Fruit fly (Drosophila melanogaster): Measurements from ENCODE around the gene CG18787.

CG18787 gene

dm6 chr2L:11970853-11971397 is 28.2 kb downstream of the CG18787 start (continued):
- TF ChIP-seq E2f2 (GFP tag; IDR thresholded peaks at IDR 0.05) (no peak), CG18599 (GFP tag; optimal IDR thresholded peaks at IDR 0.05) (peak; percentile 40), slou (GFP tag; optimal IDR thresholded peaks at IDR 0.05) (no peak), ERR (GFP tag; optimal IDR thresholded peaks at IDR 0.05) (no peak), CG32767 (GFP tag; IDR thresholded peaks at IDR 0.05) (no peak), Lpt (GFP tag; optimal IDR thresholded peaks at IDR 0.05) (no peak), MBD-R2 (GFP tag; IDR thresholded peaks at IDR 0.05) (0 out of 2 replicates have a peak, but pooled peaks have one; percentile 10), CG34224 (GFP tag; IDR thresholded peaks at IDR 0.05; ENCODE audit: partially characterized antibody) (no peak), vfl (GFP tag; optimal IDR thresholded peaks at IDR 0.05) (no peak), kay (GFP tag; optimal IDR thresholded peaks at IDR 0.05) (peak; percentile 45), Hr3 (GFP tag; optimal IDR thresholded peaks at IDR 0.05) (no peak), CG34376 (GFP tag; optimal IDR thresholded peaks at IDR 0.05) (peak; percentile 25), CG9437 (GFP tag; optimal IDR thresholded peaks at IDR 0.05) (no peak), Ptx1 (GFP tag; IDR thresholded peaks at IDR 0.05) (0 out of 2 replicates have a peak, but pooled peaks have one; percentile 34), Camta (GFP tag; optimal IDR thresholded peaks at IDR 0.05) (peak; percentile 11), zfh2 (GFP tag; optimal IDR thresholded peaks at IDR 0.05) (no peak), YL-1 (GFP tag; optimal IDR thresholded peaks at IDR 0.05) (no peak), CG9215 (GFP tag; IDR thresholded peaks at IDR 0.05) (no peak), CG4854 (GFP tag; optimal IDR thresholded peaks at IDR 0.05) (no peak), Vsx1 (GFP tag; optimal IDR thresholded peaks at IDR 0.05) (peak; percentile 98), Rx (GFP tag; IDR thresholded peaks at IDR 0.05) (no peak), repo (GFP tag; optimal IDR thresholded peaks at IDR 0.05) (no peak), Bdp1 (GFP tag; optimal IDR thresholded peaks at IDR 0.05) (peak; percentile 17), CG15479 (GFP tag; optimal IDR thresholded peaks at IDR 0.05) (peak; percentile 43), kah (GFP tag; optimal IDR thresholded peaks at IDR 0.05) (no peak), otp (GFP tag; IDR thresholded peaks at IDR 0.05) (no peak; the same call in 1 of the 3 replicates), Taf1 (GFP tag; IDR thresholded peaks at IDR 0.05) (no peak), CG30020 (tag; optimal IDR thresholded peaks at IDR 0.05) (no peak), Hr51 (GFP tag; optimal IDR thresholded peaks at IDR 0.05) (peak in 1 of 2 experiments; percentile 43), pnt (GFP tag; optimal IDR thresholded peaks at IDR 0.05) (no peak), CG10147 (GFP tag; optimal IDR thresholded peaks at IDR 0.05) (no peak), Sin3A (optimal IDR thresholded peaks at IDR 0.05) (no peak), CG11398 (GFP tag; optimal IDR thresholded peaks at IDR 0.05) (peak; percentile 5), ssp (GFP tag; IDR thresholded peaks at IDR 0.05) (no peak), ranshi (GFP tag; IDR thresholded peaks at IDR 0.05) (no peak), Asciz (GFP tag; optimal IDR thresholded peaks at IDR 0.05) (no peak), bcd (GFP tag; optimal IDR thresholded peaks at IDR 0.05) (peak; percentile 5), Blimp-1 (GFP tag; optimal IDR thresholded peaks at IDR 0.05) (peak; percentile 15), Dip2 (GFP tag; IDR thresholded peaks at IDR 0.05) (no peak), exex (tag; optimal IDR thresholded peaks at IDR 0.05) (peak; percentile 83), slbo (GFP tag; IDR thresholded peaks at IDR 0.05) (peak; percentile 59), CG5180 (GFP tag; optimal IDR thresholded peaks at IDR 0.05) (peak; percentile 97), knrl (GFP tag; IDR thresholded peaks at IDR 0.05; ENCODE audit: partially characterized antibody) (peak; percentile 43; the same call in 1 of the 3 replicates), CG30403 (GFP tag; optimal IDR thresholded peaks at IDR 0.05) (no peak), pho (GFP tag; optimal IDR thresholded peaks at IDR 0.05) (no peak), CoRest (tag; optimal IDR thresholded peaks at IDR 0.05) (no peak), inv (GFP tag; IDR thresholded peaks at IDR 0.05; ENCODE audit: partially characterized antibody) (no peak; the same call in 1 of the 2 replicates), chm (GFP tag; IDR thresholded peaks at IDR 0.05) (peak; percentile 65), CG15696 (tag; optimal IDR thresholded peaks at IDR 0.05) (no peak), CG13624 (GFP tag; optimal IDR thresholded peaks at IDR 0.05) (peak; percentile 45), CG9876 (GFP tag; optimal IDR thresholded peaks at IDR 0.05) (no peak)

All from whole organism, embryonic.